Fruit fly (Drosophila melanogaster) whole organism, embryonic: ENCODE data around the gene Ssu72.

Experiments
- Atf6 ChIP-seq: fragments of 200-800 bp; sonication (Bioruptor generic); IDR thresholded peaks from 2 replicates; pipeline ENCODE4 v1.3.6; 2022; ENCODE audit warnings: missing biosample characterization, missing genetic modification characterization
- BtbVII ChIP-seq: fragments of 200-800 bp; sonication (Bioruptor generic); optimal IDR thresholded peaks from 3 replicates; lab custom pipeline; 2017; ENCODE audit warnings: missing biosample characterization, mild to moderate bottlenecking, missing genetic modification characterization
- CG10267 ChIP-seq: fragments of 200-800 bp; sonication (Bioruptor generic); optimal IDR thresholded peaks from 2 replicates; lab custom pipeline; 2018; ENCODE audit warnings: missing biosample characterization, mild to moderate bottlenecking, missing genetic modification characterization, moderate library complexity
- CG11247 ChIP-seq: fragments of 200-800 bp; sonication (Bioruptor generic); IDR thresholded peaks from 2 replicates; pipeline ENCODE4 v1.3.6; 2022; ENCODE audit warnings: missing biosample characterization, missing genetic modification characterization
- CG12236 ChIP-seq: fragments of 200-800 bp; sonication (Bioruptor generic); optimal IDR thresholded peaks from 2 replicates; lab custom pipeline; 2016; ENCODE audit warnings: missing biosample characterization, missing genetic modification characterization
- CG15601 ChIP-seq: fragments of 200-800 bp; sonication (Bioruptor generic); optimal IDR thresholded peaks from 3 replicates; lab custom pipeline; 2019; ENCODE audit warnings: missing biosample characterization, mild to moderate bottlenecking, missing genetic modification characterization, moderate library complexity
- CG16813 ChIP-seq: fragments of 200-800 bp; sonication (Bioruptor generic); IDR thresholded peaks from 3 replicates; pipeline ENCODE4 v1.3.6; 2022; ENCODE audit warnings: missing biosample characterization, missing genetic modification characterization; ENCODE audit not compliant: partially characterized antibody
- CG16815 ChIP-seq: fragments of 200-800 bp; sonication (Bioruptor generic); optimal IDR thresholded peaks from 3 replicates; lab custom pipeline; 2017; ENCODE audit warnings: missing biosample characterization, mild to moderate bottlenecking, missing genetic modification characterization
- CG17359 ChIP-seq: fragments of 200-800 bp; sonication (Bioruptor generic); optimal IDR thresholded peaks from 3 replicates; lab custom pipeline; 2018; ENCODE audit warnings: missing biosample characterization, mild to moderate bottlenecking, missing genetic modification characterization, moderate library complexity
- CG17568 ChIP-seq: fragments of 200-800 bp; sonication (Bioruptor generic); optimal IDR thresholded peaks from 2 replicates; lab custom pipeline; 2018; ENCODE audit warnings: missing biosample characterization, mild to moderate bottlenecking, missing genetic modification characterization, moderate library complexity
- CG2199 ChIP-seq: fragments of 200-800 bp; sonication (Bioruptor generic); IDR thresholded peaks from 3 replicates; pipeline ENCODE4 v1.3.6; 2022; ENCODE audit warnings: missing biosample characterization, missing genetic modification characterization
- CG31441 ChIP-seq: fragments of 200-800 bp; sonication (Bioruptor generic); IDR thresholded peaks from 2 replicates; pipeline ENCODE4 v1.3.6; 2022; ENCODE audit warnings: missing biosample characterization, missing genetic modification characterization
- CG32767 ChIP-seq: fragments of 200-800 bp; sonication (Bioruptor generic); IDR thresholded peaks from 2 replicates; pipeline ENCODE4 v1.3.6; 2022; ENCODE audit warnings: missing biosample characterization, missing genetic modification characterization
- CG34422 ChIP-seq: fragments of 200-800 bp; sonication (Bioruptor generic); IDR thresholded peaks from 3 replicates; pipeline ENCODE4 v1.3.6; 2022; ENCODE audit warnings: missing biosample characterization, missing genetic modification characterization
- CG3995 ChIP-seq: fragments of 200-800 bp; sonication (Bioruptor generic); optimal IDR thresholded peaks from 3 replicates; lab custom pipeline; 2016; ENCODE audit warnings: missing biosample characterization, missing genetic modification characterization
- CG4282 ChIP-seq: fragments of 200-800 bp; sonication (Bioruptor generic); optimal IDR thresholded peaks from 2 replicates; lab custom pipeline; 2016; ENCODE audit warnings: missing biosample characterization, missing genetic modification characterization
- CG5245 ChIP-seq: fragments of 200-800 bp; sonication (Bioruptor generic); optimal IDR thresholded peaks from 3 replicates; lab custom pipeline; 2016; ENCODE audit warnings: missing biosample characterization, missing genetic modification characterization
- CG7839 ChIP-seq: fragments of 200-800 bp; sonication (Bioruptor generic); optimal IDR thresholded peaks from 3 replicates; lab custom pipeline; 2018; ENCODE audit warnings: missing biosample characterization, mild to moderate bottlenecking, missing genetic modification characterization, moderate library complexity
- CG9727 ChIP-seq: fragments of 200-800 bp; sonication (Bioruptor generic); optimal IDR thresholded peaks from 3 replicates; lab custom pipeline; 2017; ENCODE audit warnings: missing biosample characterization, mild to moderate bottlenecking, missing genetic modification characterization
- CG9797 ChIP-seq: fragments of 200-800 bp; sonication (Bioruptor generic); optimal IDR thresholded peaks from 3 replicates; lab custom pipeline; 2018; ENCODE audit warnings: missing biosample characterization, mild to moderate bottlenecking, missing genetic modification characterization
- CHES-1-like ChIP-seq: fragments of 200-800 bp; sonication (Bioruptor generic); optimal IDR thresholded peaks from 2 replicates; lab custom pipeline; 2016; ENCODE audit warnings: missing biosample characterization, missing genetic modification characterization
- CrebB ChIP-seq: fragments of 200-800 bp; sonication (Bioruptor generic); optimal IDR thresholded peaks from 3 replicates; lab custom pipeline; 2018; ENCODE audit warnings: missing biosample characterization, mild to moderate bottlenecking, missing genetic modification characterization
- Dbx ChIP-seq: fragments of 200-800 bp; sonication (Bioruptor generic); IDR thresholded peaks from 3 replicates; pipeline ENCODE4 v1.3.6; 2022; ENCODE audit warnings: missing biosample characterization, missing genetic modification characterization
- Ets97D ChIP-seq: fragments of 200-800 bp; sonication (Bioruptor generic); optimal IDR thresholded peaks from 3 replicates; lab custom pipeline; 2016; ENCODE audit warnings: missing biosample characterization, missing genetic modification characterization
- Gug ChIP-seq: fragments of 200-800 bp; sonication (Bioruptor generic); IDR thresholded peaks from 4 replicates; pipeline ENCODE4 v1.3.6; 2022; ENCODE audit warnings: missing biosample characterization, missing genetic modification characterization
- HLH4C ChIP-seq: fragments of 200-800 bp; sonication (Bioruptor generic); IDR thresholded peaks from 3 replicates; pipeline ENCODE4 v1.3.6; 2022; ENCODE audit warnings: missing biosample characterization, missing genetic modification characterization; ENCODE audit not compliant: partially characterized antibody
- Hr51 ChIP-seq, 2 experiments: fragments of 200-800 bp; sonication (Bioruptor generic); optimal IDR thresholded peaks; 2 replicates in 1 of 2; 3 replicates in 1 of 2; lab custom pipeline; 2016 to 2018; ENCODE audit warnings: missing biosample characterization in 2 of 2, missing genetic modification characterization in 2 of 2, mild to moderate bottlenecking in 1 of 2, moderate library complexity in 1 of 2
- Lim3 ChIP-seq: fragments of 200-800 bp; sonication (Bioruptor generic); IDR thresholded peaks from 2 replicates; pipeline ENCODE4 v1.3.6; 2022; ENCODE audit warnings: missing biosample characterization, missing genetic modification characterization
- NC2β ChIP-seq: fragments of 200-800 bp; sonication (Bioruptor generic); optimal IDR thresholded peaks from 2 replicates; lab custom pipeline; 2016; ENCODE audit warnings: missing biosample characterization, missing genetic modification characterization
- Oli ChIP-seq: fragments of 200-800 bp; sonication (Bioruptor generic); optimal IDR thresholded peaks from 2 replicates; lab custom pipeline; 2018; ENCODE audit warnings: missing biosample characterization, mild to moderate bottlenecking, missing genetic modification characterization, moderate library complexity
- Sin3A ChIP-seq: fragments of >200 bp; optimal IDR thresholded peaks from 2 replicates; lab custom pipeline; 2018
- Sox102F ChIP-seq: fragments of 200-800 bp; sonication (Bioruptor generic); optimal IDR thresholded peaks from 2 replicates; lab custom pipeline; 2018; ENCODE audit warnings: missing biosample characterization, mild to moderate bottlenecking, missing genetic modification characterization, moderate library complexity
- YL-1 ChIP-seq: fragments of 200-800 bp; sonication (Bioruptor generic); optimal IDR thresholded peaks from 3 replicates; lab custom pipeline; 2017; ENCODE audit warnings: missing biosample characterization, mild to moderate bottlenecking, missing genetic modification characterization
- ac ChIP-seq: fragments of 200-800 bp; sonication (Bioruptor generic); optimal IDR thresholded peaks from 3 replicates; lab custom pipeline; 2017; ENCODE audit warnings: missing biosample characterization, mild to moderate bottlenecking, missing genetic modification characterization
- aop ChIP-seq: fragments of 200-800 bp; sonication (Bioruptor generic); IDR thresholded peaks from 2 replicates; pipeline ENCODE4 v1.3.6; 2022; ENCODE audit warnings: missing biosample characterization, missing genetic modification characterization
- bigmax ChIP-seq: fragments of 200-800 bp; sonication (Bioruptor generic); optimal IDR thresholded peaks from 2 replicates; lab custom pipeline; 2018; ENCODE audit warnings: missing biosample characterization, mild to moderate bottlenecking, missing genetic modification characterization
- ems ChIP-seq: fragments of 200-800 bp; sonication (Bioruptor generic); optimal IDR thresholded peaks from 3 replicates; lab custom pipeline; 2016; ENCODE audit warnings: missing biosample characterization, missing genetic modification characterization
- ftz-f1 ChIP-seq: fragments of 200-800 bp; sonication (Bioruptor generic); optimal IDR thresholded peaks from 2 replicates; lab custom pipeline; 2016; ENCODE audit warnings: missing biosample characterization, missing genetic modification characterization
- gro ChIP-seq: fragments of 200-800 bp; sonication (Bioruptor generic); optimal IDR thresholded peaks from 2 replicates; lab custom pipeline; 2016; ENCODE audit warnings: missing biosample characterization, missing genetic modification characterization
- hb ChIP-seq: fragments of 200-800 bp; sonication (Bioruptor generic); IDR thresholded peaks from 3 replicates; pipeline ENCODE4 v1.3.6; 2022; ENCODE audit warnings: missing biosample characterization, missing genetic modification characterization; ENCODE audit not compliant: partially characterized antibody
- hbn ChIP-seq: fragments of 200-800 bp; sonication (Bioruptor generic); IDR thresholded peaks from 2 replicates; pipeline ENCODE4 v1.3.6; 2022; ENCODE audit warnings: missing biosample characterization, missing genetic modification characterization; ENCODE audit not compliant: partially characterized antibody
- her ChIP-seq: fragments of 200-800 bp; sonication (Bioruptor generic); optimal IDR thresholded peaks from 2 replicates; lab custom pipeline; 2016; ENCODE audit warnings: missing biosample characterization, missing genetic modification characterization
- kay ChIP-seq: fragments of 200-800 bp; sonication (Bioruptor generic); optimal IDR thresholded peaks from 2 replicates; lab custom pipeline; 2016; ENCODE audit warnings: missing biosample characterization, missing genetic modification characterization
- kni ChIP-seq: fragments of 200-800 bp; sonication (Bioruptor generic); optimal IDR thresholded peaks from 3 replicates; lab custom pipeline; 2017; ENCODE audit warnings: mild to moderate bottlenecking, missing biosample characterization, missing genetic modification reagents, missing genetic modification characterization
- knrl ChIP-seq: fragments of 200-800 bp; sonication (Bioruptor generic); IDR thresholded peaks from 3 replicates; pipeline ENCODE4 v1.3.6; 2022; ENCODE audit warnings: missing biosample characterization, missing genetic modification characterization; ENCODE audit not compliant: partially characterized antibody
- nerfin-1 ChIP-seq: fragments of 200-800 bp; sonication (Bioruptor generic); optimal IDR thresholded peaks from 3 replicates; lab custom pipeline; 2019; ENCODE audit warnings: missing biosample characterization, mild to moderate bottlenecking, missing genetic modification characterization, moderate library complexity
- nerfin-2 ChIP-seq: fragments of 200-800 bp; sonication (Bioruptor generic); IDR thresholded peaks from 2 replicates; pipeline ENCODE4 v1.3.6; 2022; ENCODE audit warnings: missing biosample characterization, missing genetic modification characterization; ENCODE audit not compliant: partially characterized antibody
- ranshi ChIP-seq: fragments of 200-800 bp; sonication (Bioruptor generic); IDR thresholded peaks from 2 replicates; pipeline ENCODE4 v1.3.6; 2022; ENCODE audit warnings: missing biosample characterization, missing genetic modification characterization
- slp2 ChIP-seq: fragments of 200-800 bp; sonication (Bioruptor generic); optimal IDR thresholded peaks from 2 replicates; lab custom pipeline; 2016; ENCODE audit warnings: missing biosample characterization, missing genetic modification characterization
- sob ChIP-seq: fragments of 200-800 bp; sonication (Bioruptor generic); IDR thresholded peaks from 2 replicates; pipeline ENCODE4 v1.3.6; 2022; ENCODE audit warnings: missing biosample characterization, missing genetic modification characterization
- tap ChIP-seq: fragments of 200-800 bp; optimal IDR thresholded peaks from 3 replicates; lab custom pipeline; 2019; ENCODE audit warnings: missing biosample characterization, mild to moderate bottlenecking, missing genetic modification characterization, moderate library complexity
- z ChIP-seq: fragments of 200-800 bp; sonication (Bioruptor generic); IDR thresholded peaks from 3 replicates; pipeline ENCODE4 v1.3.6; 2022; ENCODE audit warnings: missing biosample characterization, missing genetic modification characterization

Gene Ssu72

dm6 chrX:19622924-19623323, 41.4 kb upstream of the Ssu72 start, which contains the start of the genes Naa20A and MKP-4 (continued):
- TF ChIP-seq CG34422 (GFP tag; lab: Robert Waterston, UW) (no peak), CG2199 (no peak), Sin3A (lab: Kevin White, UChicago) (no peak), tap (tag; lab: Kevin White, UChicago) (no peak), gro (GFP tag; lab: Kevin White, UChicago) (no peak), CG15601 (no peak), NC2β (no peak), Gug (GFP tag; lab: Robert Waterston, UW) (no peak), Hr51 (GFP tag; optimal IDR thresholded peaks at IDR 0.05; lab: Kevin White, UChicago) (no peak), Lim3 (GFP tag; lab: Robert Waterston, UW) (no peak), CG4282 (GFP tag; lab: Kevin White, UChicago) (no peak), CG9797 (GFP tag; lab: Kevin White, UChicago) (peak; percentile 83), bigmax (GFP tag; lab: Kevin White, UChicago) (no peak), CG17359 (tag; lab: Kevin White, UChicago) (no peak), YL-1 (GFP tag; lab: Kevin White, UChicago) (peak; percentile 31), CG16815 (no peak), Ets97D (GFP tag; lab: Kevin White, UChicago) (peak; percentile 49), CG32767 (GFP tag; lab: Robert Waterston, UW) (no peak), CHES-1-like (no peak), hbn (GFP tag; lab: Robert Waterston, UW) (peak; percentile 67), Dbx (GFP tag; lab: Robert Waterston, UW) (no peak), Sox102F (GFP tag; lab: Kevin White, UChicago) (no peak), z (no peak), knrl (GFP tag; lab: Robert Waterston, UW) (peak; percentile 68), kni (GFP tag; lab: Kevin White, UChicago) (no peak), Oli (tag; lab: Kevin White, UChicago) (no peak), slp2 (GFP tag; lab: Kevin White, UChicago) (no peak), ranshi (no peak), nerfin-2 (GFP tag; lab: Robert Waterston, UW) (0 out of 2 replicates have a peak, but pooled peaks have one; percentile 30), CG9727 (GFP tag; lab: Kevin White, UChicago) (no peak), BtbVII (no peak), CG3995 (GFP tag; lab: Kevin White, UChicago) (no peak), CG5245 (GFP tag; lab: Kevin White, UChicago) (no peak), aop (GFP tag; lab: Robert Waterston, UW) (no peak), kay (GFP tag; lab: Kevin White, UChicago) (no peak), CG10267 (tag; lab: Kevin White, UChicago) (no peak), CG17568 (GFP tag; lab: Kevin White, UChicago) (no peak), sob (0 out of 2 replicates have a peak, but pooled peaks have one; percentile 14), CrebB (no peak), hb (GFP tag; lab: Robert Waterston, UW) (no peak), CG7839 (no peak), CG12236 (no peak), CG11247 (GFP tag; lab: Robert Waterston, UW) (no peak), CG16813 (GFP tag; lab: Robert Waterston, UW) (peak; percentile 68), her (GFP tag; lab: Kevin White, UChicago) (peak; percentile 38), CG31441 (GFP tag; lab: Robert Waterston, UW) (no peak), Atf6 (GFP tag; lab: Robert Waterston, UW) (no peak), HLH4C (GFP tag; lab: Robert Waterston, UW) (peak; percentile 73), nerfin-1 (tag; lab: Kevin White, UChicago) (peak; percentile 38), ems (GFP tag; lab: Kevin White, UChicago) (no peak), ac (GFP tag; lab: Kevin White, UChicago) (no peak), ftz-f1 (peak; percentile 68)
